Fruit fly (Drosophila melanogaster): ENCODE measurements around the gene Wdr82.

Gene Wdr82

dm6 chr2L:8384108-8384601 is 9.9 kb downstream of the Wdr82 start, which contains the start of the genes Dad1 and CG13384 (continued):
- TF ChIP-seq Sox14 (GFP tag; optimal IDR thresholded peaks at IDR 0.05) (peak; percentile 91), fd59A (GFP tag; optimal IDR thresholded peaks at IDR 0.05) (peak; percentile 78), net (GFP tag; optimal IDR thresholded peaks at IDR 0.05) (peak; percentile 87), CG8119 (GFP tag; IDR thresholded peaks at IDR 0.05) (peak; percentile 94), CG11294 (GFP tag; IDR thresholded peaks at IDR 0.05) (peak; percentile 94), CG10631 (GFP tag; optimal IDR thresholded peaks at IDR 0.05) (peak; percentile 91), salr (GFP tag; optimal IDR thresholded peaks at IDR 0.05) (peak in 1 of 2 experiments; percentile 67), topi (GFP tag; optimal IDR thresholded peaks at IDR 0.05) (peak; percentile 89), Eip93F (GFP tag; optimal IDR thresholded peaks at IDR 0.05) (peak; percentile 83), CG3032 (tag; optimal IDR thresholded peaks at IDR 0.05) (peak; percentile 95), CG15336 (GFP tag; IDR thresholded peaks at IDR 0.05) (peak; percentile 90), cyc (GFP tag; optimal IDR thresholded peaks at IDR 0.05) (peak; percentile 89), Smox (GFP tag; optimal IDR thresholded peaks at IDR 0.05) (peak; percentile 92), Ets96B (tag; optimal IDR thresholded peaks at IDR 0.05) (peak; percentile 80), Hr38 (GFP tag; optimal IDR thresholded peaks at IDR 0.05) (no peak), fd85E (GFP tag; optimal IDR thresholded peaks at IDR 0.05) (peak; percentile 45), dac (GFP tag; optimal IDR thresholded peaks at IDR 0.05) (peak; percentile 57), CG16779 (tag; optimal IDR thresholded peaks at IDR 0.05) (peak; percentile 61), CG8632 (GFP tag; optimal IDR thresholded peaks at IDR 0.05) (peak; percentile 93), svp (GFP tag) (peak; percentile 96), CG6808 (GFP tag; optimal IDR thresholded peaks at IDR 0.05) (peak; percentile 88)

- no peak for TF ChIP-seq Sox102F (GFP tag; optimal IDR thresholded peaks at IDR 0.05)
- no peak for TF ChIP-seq fd85E (GFP tag; optimal IDR thresholded peaks at IDR 0.05)
- no peak for TF ChIP-seq CG31627 (GFP tag; optimal IDR thresholded peaks at IDR 0.05)
- TF ChIP-seq CG6854 (GFP tag; optimal IDR thresholded peaks at IDR 0.05): no peak
- TF ChIP-seq Smox (GFP tag; optimal IDR thresholded peaks at IDR 0.05): no peak
- no peak for TF ChIP-seq CG9139 (GFP tag; optimal IDR thresholded peaks at IDR 0.05)
- TF ChIP-seq Eip78C (GFP tag): no peak
- TF ChIP-seq CG6276 (GFP tag; optimal IDR thresholded peaks at IDR 0.05): no peak
- no peak for TF ChIP-seq pdm3 (GFP tag; optimal IDR thresholded peaks at IDR 0.05)
- no peak for TF ChIP-seq acj6 (GFP tag; optimal IDR thresholded peaks at IDR 0.05)
- TF ChIP-seq svp (GFP tag): no peak
- TF ChIP-seq fd59A (GFP tag; optimal IDR thresholded peaks at IDR 0.05): no peak
- TF ChIP-seq CG8319 (GFP tag; optimal IDR thresholded peaks at IDR 0.05): no peak
- no peak for TF ChIP-seq CG8119 (GFP tag; IDR thresholded peaks at IDR 0.05)
- no peak for TF ChIP-seq eg (GFP tag; IDR thresholded peaks at IDR 0.05)
- no peak for TF ChIP-seq CG3919 (GFP tag; optimal IDR thresholded peaks at IDR 0.05)
- no peak for TF ChIP-seq topi (GFP tag; optimal IDR thresholded peaks at IDR 0.05)
- no peak for TF ChIP-seq Lpt (GFP tag; optimal IDR thresholded peaks at IDR 0.05)
- TF ChIP-seq Hr4 (GFP tag; optimal IDR thresholded peaks at IDR 0.05): no peak
Measured at dm6 chr2L:8384985-8385519, 10.8 kb downstream of the Wdr82 start.

- TF ChIP-seq Hr38 (GFP tag; optimal IDR thresholded peaks at IDR 0.05) (no peak), pdm3 (GFP tag; optimal IDR thresholded peaks at IDR 0.05) (no peak), CG6808 (GFP tag; optimal IDR thresholded peaks at IDR 0.05) (no peak), CG8119 (GFP tag; IDR thresholded peaks at IDR 0.05) (no peak), Blimp-1 (GFP tag; optimal IDR thresholded peaks at IDR 0.05) (no peak), CG10631 (GFP tag; optimal IDR thresholded peaks at IDR 0.05) (no peak), CG1621 (tag; optimal IDR thresholded peaks at IDR 0.05) (no peak), Sox14 (GFP tag; optimal IDR thresholded peaks at IDR 0.05) (no peak), dac (GFP tag; optimal IDR thresholded peaks at IDR 0.05) (no peak), CG9139 (GFP tag; optimal IDR thresholded peaks at IDR 0.05) (no peak), CG32006 (GFP tag; optimal IDR thresholded peaks at IDR 0.05) (no peak), ss (GFP tag; optimal IDR thresholded peaks at IDR 0.05) (no peak), Sox102F (GFP tag; optimal IDR thresholded peaks at IDR 0.05) (no peak), achi (GFP tag; optimal IDR thresholded peaks at IDR 0.05) (no peak), Eip75B (GFP tag; optimal IDR thresholded peaks at IDR 0.05) (no peak), eg (GFP tag; IDR thresholded peaks at IDR 0.05) (no peak)
Measured at dm6 chr2L:8385849-8386248, 11.6 kb downstream of the Wdr82 start.

Data from whole organism, prepupa.